Fruit fly (Drosophila melanogaster): Measurements from ENCODE around the gene CG9312.
A peak's percentile ranks its signal among the peaks of the same experiment; 100 is the strongest.

CG9312 gene

DNA sequence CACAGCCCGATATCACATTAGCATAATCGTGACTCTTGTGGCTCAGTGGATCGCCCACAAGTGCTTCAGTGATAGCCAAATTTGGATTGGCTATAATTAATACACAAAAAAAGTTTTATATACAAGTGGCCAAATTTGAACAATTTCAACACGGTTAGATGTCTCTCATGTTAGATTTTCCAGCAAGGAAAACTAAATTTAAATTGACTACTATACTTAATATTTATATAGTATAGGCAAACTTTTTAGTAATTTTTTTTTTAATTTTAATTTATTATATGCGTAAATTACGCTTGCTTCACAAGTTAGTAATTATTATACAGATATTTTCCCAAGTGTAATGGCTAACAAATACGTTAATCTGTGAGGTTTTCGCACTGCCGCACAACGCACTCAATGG, 555 bp upstream of the CG9312 start (continued):
- no peak for TF ChIP-seq CG3838 (GFP tag; optimal IDR thresholded peaks at IDR 0.05)
- no peak for TF ChIP-seq klu (GFP tag; IDR thresholded peaks at IDR 0.05)
- no peak for TF ChIP-seq Fer2 (tag; optimal IDR thresholded peaks at IDR 0.05)
- no peak for TF ChIP-seq CG17385 (GFP tag; optimal IDR thresholded peaks at IDR 0.05)
- no peak for TF ChIP-seq CG12942 (GFP tag; optimal IDR thresholded peaks at IDR 0.05)
- TF ChIP-seq CG15514 (GFP tag; optimal IDR thresholded peaks at IDR 0.05), result no peak
- no peak for TF ChIP-seq inv (GFP tag; IDR thresholded peaks at IDR 0.05; ENCODE audit: partially characterized antibody)
- peak; percentile 3 for TF ChIP-seq CG30403 (GFP tag; optimal IDR thresholded peaks at IDR 0.05)
- no peak for TF ChIP-seq CG10274 (GFP tag; optimal IDR thresholded peaks at IDR 0.05)
- peak; percentile 56 for TF ChIP-seq gem (tag; optimal IDR thresholded peaks at IDR 0.05)
- TF ChIP-seq nmo (GFP tag; optimal IDR thresholded peaks at IDR 0.05), result no peak
- no peak for TF ChIP-seq H15 (GFP tag; IDR thresholded peaks at IDR 0.05)
- no peak for TF ChIP-seq fd3F (GFP tag; optimal IDR thresholded peaks at IDR 0.05)
- no peak for TF ChIP-seq en (GFP tag; optimal IDR thresholded peaks at IDR 0.05)
- no peak for TF ChIP-seq CG2202 (tag; optimal IDR thresholded peaks at IDR 0.05)
- TF ChIP-seq PHDP (tag; optimal IDR thresholded peaks at IDR 0.05), result peak; percentile 14
- peak; percentile 39; the same call in 1 of the 3 replicates for TF ChIP-seq CG11695 (GFP tag; IDR thresholded peaks at IDR 0.05)
- TF ChIP-seq Lpt (GFP tag; optimal IDR thresholded peaks at IDR 0.05), result no peak
- no peak for TF ChIP-seq salm (tag; optimal IDR thresholded peaks at IDR 0.05)
- TF ChIP-seq CG16779 (GFP tag; IDR thresholded peaks at IDR 0.05), result no peak
- no peak for TF ChIP-seq BEAF-32 (GFP tag; optimal IDR thresholded peaks at IDR 0.05)
- TF ChIP-seq Ptx1 (GFP tag; IDR thresholded peaks at IDR 0.05), result no peak
- no peak for TF ChIP-seq chif (GFP tag; optimal IDR thresholded peaks at IDR 0.05)
- TF ChIP-seq pum (GFP tag; optimal IDR thresholded peaks at IDR 0.05), result no peak
- TF ChIP-seq CG12769 (tag; optimal IDR thresholded peaks at IDR 0.05), result no peak
- no peak for TF ChIP-seq pnt (GFP tag; optimal IDR thresholded peaks at IDR 0.05)
- TF ChIP-seq CG6689 (GFP tag; IDR thresholded peaks at IDR 0.05), result no peak
- TF ChIP-seq row (GFP tag; IDR thresholded peaks at IDR 0.05), result peak; percentile 31; the same call in 2 of the 3 replicates
- no peak for TF ChIP-seq gsb-n (tag; optimal IDR thresholded peaks at IDR 0.05)
- no peak for TF ChIP-seq fd64A (GFP tag; optimal IDR thresholded peaks at IDR 0.05)
- TF ChIP-seq CG6813 (GFP tag; optimal IDR thresholded peaks at IDR 0.05), result no peak
- no peak for TF ChIP-seq jumu (GFP tag; optimal IDR thresholded peaks at IDR 0.05)
- no peak for TF ChIP-seq sd (tag; optimal IDR thresholded peaks at IDR 0.05)
- peak; percentile 30 for TF ChIP-seq CG15269 (tag; optimal IDR thresholded peaks at IDR 0.05)
- TF ChIP-seq MESR4 (GFP tag; optimal IDR thresholded peaks at IDR 0.05), result no peak
- no peak for TF ChIP-seq CG4360 (GFP tag; IDR thresholded peaks at IDR 0.05)
- TF ChIP-seq dmrt99B (tag; optimal IDR thresholded peaks at IDR 0.05), result peak; percentile 21
- no peak for TF ChIP-seq CG2875 (GFP tag; optimal IDR thresholded peaks at IDR 0.05)
- no peak for TF ChIP-seq chm (GFP tag; IDR thresholded peaks at IDR 0.05)
- TF ChIP-seq GATAe (GFP tag; conservative IDR thresholded peaks at IDR 0.05), result no peak
- no peak for TF ChIP-seq CG5180 (GFP tag; optimal IDR thresholded peaks at IDR 0.05)
- no peak for TF ChIP-seq ERR (GFP tag; optimal IDR thresholded peaks at IDR 0.05)
- no peak for TF ChIP-seq tin (GFP tag; optimal IDR thresholded peaks at IDR 0.05)
- no peak for TF ChIP-seq grn (GFP tag; optimal IDR thresholded peaks at IDR 0.05)
- TF ChIP-seq ac (GFP tag; optimal IDR thresholded peaks at IDR 0.05), result no peak
- peak; percentile 24 for TF ChIP-seq CG3281 (GFP tag; optimal IDR thresholded peaks at IDR 0.05)
- TF ChIP-seq Fer3 (tag; optimal IDR thresholded peaks at IDR 0.05), result no peak
- TF ChIP-seq CG3065 (GFP tag; optimal IDR thresholded peaks at IDR 0.05), result no peak
- TF ChIP-seq CG13296 (GFP tag; optimal IDR thresholded peaks at IDR 0.05), result peak; percentile 9
- 0 out of 2 replicates have a peak, but pooled peaks have one; percentile 14 for TF ChIP-seq ranshi (GFP tag; IDR thresholded peaks at IDR 0.05)
- TF ChIP-seq CG9727 (GFP tag; optimal IDR thresholded peaks at IDR 0.05), result no peak

Data from whole organism, embryonic.